Fruit fly (Drosophila melanogaster) whole organism, prepupa: ENCODE data around the gene CG3123.

Source experiments
- Blimp-1 ChIP-seq: fragments of 200-800 bp; sonication (Bioruptor generic); optimal IDR thresholded peaks from 3 replicates; lab custom pipeline; 2017; ENCODE audit warnings: missing biosample characterization, missing genetic modification characterization, mild to moderate bottlenecking, moderate library complexity, missing genetic modification reagents
- CG10631 ChIP-seq: fragments of 200-800 bp; sonication (Bioruptor generic); optimal IDR thresholded peaks from 2 replicates; lab custom pipeline; 2016; ENCODE audit warnings: missing biosample characterization, missing genetic modification characterization
- CG10669 ChIP-seq: fragments of 200-800 bp; sonication (Bioruptor generic); optimal IDR thresholded peaks from 3 replicates; lab custom pipeline; 2018; ENCODE audit warnings: missing biosample characterization, mild to moderate bottlenecking, missing genetic modification characterization, moderate library complexity
- CG11294 ChIP-seq: fragments of 200-800 bp; sonication (Bioruptor generic); IDR thresholded peaks from 2 replicates; pipeline ENCODE4 v1.3.6; 2022; ENCODE audit warnings: missing biosample characterization, missing genetic modification characterization
- CG11762 ChIP-seq: fragments of 200-800 bp; sonication (Bioruptor generic); optimal IDR thresholded peaks from 3 replicates; lab custom pipeline; 2016; ENCODE audit warnings: missing biosample characterization, missing genetic modification characterization; ENCODE audit not compliant: insufficient read depth
- CG11902 ChIP-seq: fragments of 200-800 bp; sonication (Bioruptor generic); optimal IDR thresholded peaks from 3 replicates; lab custom pipeline; 2016; ENCODE audit warnings: missing biosample characterization, missing genetic modification characterization
- CG15336 ChIP-seq: fragments of 200-800 bp; sonication (Bioruptor generic); IDR thresholded peaks from 2 replicates; pipeline ENCODE4 v1.3.6; 2022; ENCODE audit warnings: missing biosample characterization, missing genetic modification characterization
- CG1621 ChIP-seq: fragments of 200-800 bp; sonication (Bioruptor generic); optimal IDR thresholded peaks from 3 replicates; lab custom pipeline; 2018; ENCODE audit warnings: missing biosample characterization, mild to moderate bottlenecking, missing genetic modification characterization
- CG16779 ChIP-seq: fragments of 200-800 bp; sonication (Bioruptor generic); optimal IDR thresholded peaks from 3 replicates; lab custom pipeline; 2017; ENCODE audit warnings: missing biosample characterization, mild to moderate bottlenecking, missing genetic modification characterization
- CG32006 ChIP-seq: fragments of 200-800 bp; sonication (Bioruptor generic); optimal IDR thresholded peaks from 3 replicates; lab custom pipeline; 2017; ENCODE audit warnings: missing biosample characterization, mild to moderate bottlenecking, missing genetic modification characterization
- CG34406 ChIP-seq: fragments of 200-800 bp; sonication (Bioruptor generic); optimal IDR thresholded peaks from 3 replicates; lab custom pipeline; 2016; ENCODE audit warnings: missing biosample characterization, missing genetic modification characterization
- CG3919 ChIP-seq: fragments of 200-800 bp; sonication (Bioruptor generic); optimal IDR thresholded peaks from 3 replicates; lab custom pipeline; 2016; ENCODE audit warnings: missing biosample characterization, missing genetic modification characterization
- CG4318 ChIP-seq: fragments of 200-800 bp; sonication (Bioruptor generic); optimal IDR thresholded peaks from 3 replicates; lab custom pipeline; 2017; ENCODE audit warnings: missing biosample characterization, mild to moderate bottlenecking, missing genetic modification characterization
- CG6163 ChIP-seq: fragments of 200-800 bp; sonication (Bioruptor generic); IDR thresholded peaks from 3 replicates; pipeline ENCODE4 v1.3.6; 2022; ENCODE audit warnings: missing biosample characterization, missing genetic modification characterization
- CG6792 ChIP-seq: fragments of 200-800 bp; sonication (Bioruptor generic); optimal IDR thresholded peaks from 3 replicates; lab custom pipeline; 2016; ENCODE audit warnings: missing biosample characterization, missing genetic modification characterization
- CG6808 ChIP-seq: fragments of 200-800 bp; sonication (Bioruptor generic); optimal IDR thresholded peaks from 3 replicates; lab custom pipeline; 2017; ENCODE audit warnings: missing biosample characterization, missing genetic modification characterization, mild to moderate bottlenecking, moderate library complexity, missing genetic modification reagents
- CG6854 ChIP-seq: fragments of 200-800 bp; sonication (Bioruptor generic); optimal IDR thresholded peaks from 2 replicates; lab custom pipeline; 2017; ENCODE audit warnings: missing biosample characterization, mild to moderate bottlenecking, missing genetic modification characterization
- CG7368 ChIP-seq: fragments of 200-800 bp; sonication (Bioruptor generic); optimal IDR thresholded peaks from 3 replicates; lab custom pipeline; 2016; ENCODE audit warnings: missing biosample characterization, missing genetic modification characterization
- CG8319 ChIP-seq: fragments of 200-800 bp; sonication (Bioruptor generic); optimal IDR thresholded peaks from 3 replicates; lab custom pipeline; 2016; ENCODE audit warnings: missing biosample characterization, missing genetic modification characterization
- CG8632 ChIP-seq: fragments of 200-800 bp; sonication (Bioruptor generic); optimal IDR thresholded peaks from 3 replicates; lab custom pipeline; 2016; ENCODE audit warnings: missing biosample characterization, missing genetic modification characterization
- CG9139 ChIP-seq: fragments of 200-800 bp; sonication (Bioruptor generic); optimal IDR thresholded peaks from 3 replicates; lab custom pipeline; 2017; ENCODE audit warnings: missing biosample characterization, mild to moderate bottlenecking, missing genetic modification characterization
- Eip78C ChIP-seq: fragments of 200-800 bp; sonication (Bioruptor generic); peaks from one replicate; lab custom pipeline; 2016; ENCODE audit warnings: missing biosample characterization, missing genetic modification characterization
- Eip93F ChIP-seq: fragments of 200-800 bp; sonication (Bioruptor generic); optimal IDR thresholded peaks from 2 replicates; lab custom pipeline; 2016; ENCODE audit warnings: missing biosample characterization, mild to moderate bottlenecking, missing genetic modification characterization
- Ets21C ChIP-seq: fragments of 200-800 bp; sonication (Bioruptor generic); optimal IDR thresholded peaks from 3 replicates; lab custom pipeline; 2016; ENCODE audit warnings: missing biosample characterization, missing genetic modification characterization
- Ets96B ChIP-seq: fragments of 200-800 bp; optimal IDR thresholded peaks from 2 replicates; lab custom pipeline; 2019; ENCODE audit warnings: missing biosample characterization, mild to moderate bottlenecking, missing genetic modification characterization, moderate library complexity
- Hr38 ChIP-seq: sonication (Bioruptor generic); optimal IDR thresholded peaks from 2 replicates; lab custom pipeline; 2016; ENCODE audit warnings: missing biosample characterization, missing genetic modification characterization
- Hr39 ChIP-seq: fragments of 200-800 bp; sonication (Bioruptor generic); optimal IDR thresholded peaks from 2 replicates; lab custom pipeline; 2016; ENCODE audit warnings: missing biosample characterization, missing genetic modification characterization
- Hr4 ChIP-seq: fragments of 200-800 bp; sonication (Bioruptor generic); optimal IDR thresholded peaks from 3 replicates; lab custom pipeline; 2016; ENCODE audit warnings: missing biosample characterization, missing genetic modification characterization
- Lpt ChIP-seq: fragments of 200-800 bp; sonication (Bioruptor generic); optimal IDR thresholded peaks from 3 replicates; lab custom pipeline; 2016; ENCODE audit warnings: missing biosample characterization, missing genetic modification characterization
- Met ChIP-seq: fragments of 200-800 bp; sonication (Bioruptor generic); optimal IDR thresholded peaks from 3 replicates; lab custom pipeline; 2016; ENCODE audit warnings: missing biosample characterization, missing genetic modification characterization
- Smox ChIP-seq: fragments of 200-800 bp; sonication (Bioruptor generic); optimal IDR thresholded peaks from 3 replicates; lab custom pipeline; 2016; ENCODE audit warnings: missing biosample characterization, missing genetic modification characterization
- Sox14 ChIP-seq: fragments of 200-800 bp; sonication (Bioruptor generic); optimal IDR thresholded peaks from 3 replicates; lab custom pipeline; 2016; ENCODE audit warnings: missing biosample characterization, missing genetic modification characterization
- Sox15 ChIP-seq: fragments of 200-800 bp; sonication (Bioruptor generic); optimal IDR thresholded peaks from 3 replicates; lab custom pipeline; 2016; ENCODE audit warnings: missing biosample characterization, missing genetic modification characterization
- acj6 ChIP-seq: fragments of 200-800 bp; sonication (Bioruptor generic); optimal IDR thresholded peaks from 3 replicates; lab custom pipeline; 2016; ENCODE audit warnings: missing biosample characterization, missing genetic modification characterization
- cyc ChIP-seq: fragments of 200-800 bp; sonication (Bioruptor generic); optimal IDR thresholded peaks from 3 replicates; lab custom pipeline; 2016; ENCODE audit warnings: missing biosample characterization, missing genetic modification characterization
- dac ChIP-seq: fragments of 200-800 bp; sonication (Bioruptor generic); optimal IDR thresholded peaks from 2 replicates; lab custom pipeline; 2017; ENCODE audit warnings: missing biosample characterization, mild to moderate bottlenecking, missing genetic modification characterization
- dsx ChIP-seq: fragments of 200-800 bp; optimal IDR thresholded peaks from 3 replicates; lab custom pipeline; 2019; ENCODE audit warnings: missing biosample characterization, mild to moderate bottlenecking, missing genetic modification characterization, moderate library complexity; ENCODE audit not compliant: poor library complexity, severe bottlenecking
- esn ChIP-seq: fragments of 200-800 bp; sonication (Bioruptor generic); optimal IDR thresholded peaks from 2 replicates; lab custom pipeline; 2016; ENCODE audit warnings: missing biosample characterization, mild to moderate bottlenecking, missing genetic modification characterization, moderate library complexity
- fd59A ChIP-seq: fragments of 200-800 bp; sonication (Bioruptor generic); optimal IDR thresholded peaks from 2 replicates; lab custom pipeline; 2017; ENCODE audit warnings: missing biosample characterization, mild to moderate bottlenecking, missing genetic modification characterization, missing genetic modification reagents
- fd85E ChIP-seq: fragments of 200-800 bp; sonication (Bioruptor generic); optimal IDR thresholded peaks from 3 replicates; lab custom pipeline; 2016; ENCODE audit warnings: missing biosample characterization, missing genetic modification characterization
- fkh ChIP-seq: fragments of 200-800 bp; sonication (Bioruptor generic); optimal IDR thresholded peaks from 3 replicates; lab custom pipeline; 2017; ENCODE audit warnings: missing biosample characterization, mild to moderate bottlenecking, missing genetic modification characterization, moderate library complexity
- lz ChIP-seq: fragments of 200-800 bp; sonication (Bioruptor generic); optimal IDR thresholded peaks from 3 replicates; lab custom pipeline; 2016; ENCODE audit warnings: missing biosample characterization, missing genetic modification characterization
- net ChIP-seq: fragments of 200-800 bp; sonication (Bioruptor generic); optimal IDR thresholded peaks from 3 replicates; lab custom pipeline; 2016; ENCODE audit warnings: missing biosample characterization, missing genetic modification characterization
- pdm3 ChIP-seq: fragments of 200-800 bp; sonication (Bioruptor generic); optimal IDR thresholded peaks from 3 replicates; lab custom pipeline; 2016; ENCODE audit warnings: missing biosample characterization, missing genetic modification characterization
- salr ChIP-seq, 2 experiments: fragments of 200-800 bp; sonication (Bioruptor generic); optimal IDR thresholded peaks; 3 replicates each; lab custom pipeline; 2016 to 2018; ENCODE audit warnings: missing biosample characterization in 2 of 2, missing genetic modification characterization in 2 of 2, mild to moderate bottlenecking in 1 of 2
- spab ChIP-seq: fragments of 200-800 bp; sonication (Bioruptor generic); optimal IDR thresholded peaks from 2 replicates; lab custom pipeline; 2017; ENCODE audit warnings: missing biosample characterization, mild to moderate bottlenecking, missing genetic modification characterization, missing genetic modification reagents
- ss ChIP-seq, 2 experiments: fragments of 200-800 bp; sonication (Bioruptor generic); optimal IDR thresholded peaks; 2 replicates in 1 of 2; 3 replicates in 1 of 2; lab custom pipeline; 2017 to 2018; ENCODE audit warnings: mild to moderate bottlenecking in 2 of 2, missing biosample characterization in 2 of 2, missing genetic modification characterization in 2 of 2, moderate library complexity in 1 of 2
- svp ChIP-seq: fragments of 200-800 bp; sonication (Bioruptor generic); peaks from one replicate; lab custom pipeline; 2016; ENCODE audit warnings: missing biosample characterization, missing genetic modification characterization
- topi ChIP-seq: fragments of 200-800 bp; sonication (Bioruptor generic); optimal IDR thresholded peaks from 3 replicates; lab custom pipeline; 2016; ENCODE audit warnings: missing biosample characterization, missing genetic modification characterization
- vri ChIP-seq: fragments of 200-800 bp; sonication (Bioruptor generic); optimal IDR thresholded peaks from 3 replicates; lab custom pipeline; 2016; ENCODE audit warnings: missing biosample characterization, mild to moderate bottlenecking, missing genetic modification characterization

CG3123 gene

dm6 chr2L:2872968-2873728 is 47.8 kb upstream of the CG3123 start:
- TF ChIP-seq CG8319 (GFP tag; lab: Kevin White, UChicago) (no peak), CG11762 (peak; percentile 37), cyc (GFP tag; lab: Kevin White, UChicago) (peak; percentile 8), CG9139 (GFP tag; lab: Kevin White, UChicago) (no peak), CG6163 (no peak; the same call in 2 of the 3 replicates), vri (peak; percentile 59), spab (peak; percentile 37), Hr38 (GFP tag; lab: Kevin White, UChicago) (no peak), fd85E (GFP tag; lab: Kevin White, UChicago) (no peak), Smox (GFP tag; lab: Kevin White, UChicago) (peak; percentile 36), CG6792 (GFP tag; lab: Kevin White, UChicago) (peak; percentile 44), CG10631 (GFP tag; lab: Kevin White, UChicago) (peak; percentile 41), Lpt (no peak), ss (GFP tag; optimal IDR thresholded peaks at IDR 0.05; lab: Kevin White, UChicago) (peak in 1 of 2 experiments; percentile 34), net (GFP tag; lab: Kevin White, UChicago) (peak; percentile 58), lz (GFP tag; lab: Kevin White, UChicago) (peak; percentile 61), CG34406 (GFP tag; lab: Kevin White, UChicago) (peak; percentile 55), CG7368 (GFP tag; lab: Kevin White, UChicago) (peak; percentile 33), Ets96B (tag; lab: Kevin White, UChicago) (peak; percentile 16), svp (GFP tag; lab: Kevin White, UChicago) (peak; percentile 84), Hr39 (peak; percentile 50), fd59A (GFP tag; lab: Kevin White, UChicago) (peak; percentile 38), Hr4 (GFP tag; lab: Kevin White, UChicago) (peak; percentile 69), dac (peak; percentile 8), CG6854 (no peak), Blimp-1 (GFP tag; lab: Kevin White, UChicago) (peak; percentile 16), fkh (no peak), esn (peak; percentile 67), Sox14 (GFP tag; lab: Kevin White, UChicago) (peak; percentile 80), Ets21C (peak; percentile 37), CG10669 (peak; percentile 38), acj6 (GFP tag; lab: Kevin White, UChicago) (peak; percentile 41), CG16779 (tag; lab: Kevin White, UChicago) (no peak), dsx (GFP tag; lab: Kevin White, UChicago) (no peak), Sox15 (GFP tag; lab: Kevin White, UChicago) (no peak), CG8632 (GFP tag; lab: Kevin White, UChicago) (peak; percentile 1), pdm3 (GFP tag; lab: Kevin White, UChicago) (no peak), CG3919 (GFP tag; lab: Kevin White, UChicago) (peak; percentile 50), CG1621 (tag; lab: Kevin White, UChicago) (no peak), CG11294 (GFP tag; lab: Robert Waterston, UW) (peak; percentile 47), CG15336 (peak; percentile 55), CG32006 (peak; percentile 44), salr (GFP tag; optimal IDR thresholded peaks at IDR 0.05; lab: Kevin White, UChicago) (peak in 1 of 2 experiments; percentile 31), CG6808 (GFP tag; lab: Kevin White, UChicago) (peak; percentile 49), Eip93F (GFP tag; lab: Kevin White, UChicago) (peak; percentile 39), Eip78C (GFP tag; lab: Kevin White, UChicago) (peak; percentile 89), CG11902 (GFP tag; lab: Kevin White, UChicago) (no peak), CG4318 (GFP tag; lab: Kevin White, UChicago) (no peak), topi (GFP tag; lab: Kevin White, UChicago) (peak; percentile 57), Met (peak; percentile 53)
